Worm (Caenorhabditis elegans) whole organism, mixed stage, embryonic: Measurements from ENCODE around the gene F10E7.11.
"Not testable (repeated sequence)": the region's sequence is repeated elsewhere in the genome, so short reads cannot be mapped to it uniquely, and the experiment has no call there.

Source experiments
- M03D4.4 ChIP-seq: sonication (generic microtip); optimal IDR thresholded peaks from 2 replicates; lab custom pipeline; 2017; ENCODE audit warnings: mild to moderate bottlenecking, missing genetic modification characterization, missing compliant biosample characterization
- bed-3 ChIP-seq: fragments of 200-800 bp; sonication (Bioruptor generic); optimal IDR thresholded peaks from 3 replicates; lab custom pipeline; 2018; ENCODE audit warnings: mild to moderate bottlenecking, missing genetic modification characterization, moderate library complexity, missing compliant biosample characterization
- blmp-1 ChIP-seq: fragments of 150-350 bp; optimal IDR thresholded peaks from 2 replicates; lab custom pipeline; 2014; ENCODE audit warnings: missing biosample characterization, missing genetic modification characterization
- ceh-39 ChIP-seq: fragments of 150-350 bp; optimal IDR thresholded peaks from 2 replicates; lab custom pipeline; 2014; ENCODE audit warnings: missing biosample characterization, missing genetic modification characterization
- ceh-43 ChIP-seq: fragments of 200-800 bp; sonication (Bioruptor generic); optimal IDR thresholded peaks from 2 replicates; lab custom pipeline; 2018; ENCODE audit warnings: mild to moderate bottlenecking, missing genetic modification characterization, moderate library complexity, missing compliant biosample characterization
- ces-1 ChIP-seq: fragments of 150-350 bp; optimal IDR thresholded peaks from 2 replicates; lab custom pipeline; 2014; ENCODE audit warnings: missing biosample characterization, missing genetic modification reagents, missing genetic modification characterization
- cnd-1 ChIP-seq: fragments of 200-800 bp; sonication (Bioruptor generic); optimal IDR thresholded peaks from 2 replicates; lab custom pipeline; 2018; ENCODE audit warnings: mild to moderate bottlenecking, missing genetic modification characterization, missing compliant biosample characterization
- drap-1 ChIP-seq: fragments of 200-800 bp; sonication (Bioruptor generic); optimal IDR thresholded peaks from 3 replicates; lab custom pipeline; 2018; ENCODE audit warnings: mild to moderate bottlenecking, missing genetic modification characterization, missing compliant biosample characterization
- elt-1 ChIP-seq: sonication (generic microtip); optimal IDR thresholded peaks from 2 replicates; lab custom pipeline; 2017; ENCODE audit warnings: missing genetic modification characterization, mild to moderate bottlenecking, missing compliant biosample characterization, antibody characterized with exemption, moderate library complexity, borderline replicate concordance; ENCODE audit not compliant: insufficient read depth
- flh-1 ChIP-seq: fragments of 200-800 bp; sonication (Bioruptor generic); optimal IDR thresholded peaks from 2 replicates; lab custom pipeline; 2018; ENCODE audit warnings: mild to moderate bottlenecking, missing genetic modification characterization, moderate library complexity, missing compliant biosample characterization
- ham-2 ChIP-seq: fragments of 200-800 bp; sonication (Bioruptor generic); optimal IDR thresholded peaks from 2 replicates; lab custom pipeline; 2018; ENCODE audit warnings: mild to moderate bottlenecking, missing genetic modification characterization, missing compliant biosample characterization
- hlh-1 ChIP-seq: fragments of 150-350 bp; optimal IDR thresholded peaks from 2 replicates; lab custom pipeline; 2014; ENCODE audit warnings: missing biosample characterization, missing genetic modification reagents, missing genetic modification characterization
- lin-13 ChIP-seq: fragments of 150-350 bp; optimal IDR thresholded peaks from 2 replicates; lab custom pipeline; 2014; ENCODE audit warnings: missing biosample characterization, missing genetic modification characterization
- lin-32 ChIP-seq: fragments of 200-800 bp; sonication (Bioruptor generic); optimal IDR thresholded peaks from 2 replicates; lab custom pipeline; 2018; ENCODE audit warnings: mild to moderate bottlenecking, missing genetic modification characterization, missing compliant biosample characterization
- lsy-2 ChIP-seq: fragments of 150-350 bp; optimal IDR thresholded peaks from 2 replicates; lab custom pipeline; 2014; ENCODE audit warnings: missing biosample characterization, missing genetic modification characterization
- mab-5 ChIP-seq: fragments of 150-350 bp; optimal IDR thresholded peaks from 2 replicates; lab custom pipeline; 2014; ENCODE audit warnings: missing biosample characterization, missing genetic modification characterization
- mep-1 ChIP-seq: fragments of 150-350 bp; optimal IDR thresholded peaks from 2 replicates; lab custom pipeline; 2017; ENCODE audit warnings: missing biosample characterization, missing genetic modification reagents, missing genetic modification characterization, inconsistent platforms
- mls-2 ChIP-seq: sonication (generic microtip); optimal IDR thresholded peaks from 2 replicates; lab custom pipeline; 2016; ENCODE audit warnings: mild to moderate bottlenecking, missing genetic modification characterization, moderate library complexity, missing compliant biosample characterization
- nhr-12 ChIP-seq: fragments of 150-350 bp; optimal IDR thresholded peaks from 2 replicates; lab custom pipeline; 2014; ENCODE audit warnings: missing biosample characterization, missing genetic modification characterization
- nhr-2 ChIP-seq: fragments of 150-350 bp; optimal IDR thresholded peaks from 2 replicates; lab custom pipeline; 2014; ENCODE audit warnings: missing biosample characterization, missing genetic modification characterization
- nhr-237 ChIP-seq: fragments of 150-350 bp; optimal IDR thresholded peaks from 2 replicates; lab custom pipeline; 2014; ENCODE audit warnings: missing biosample characterization, missing genetic modification characterization
- nhr-28 ChIP-seq: fragments of 150-350 bp; optimal IDR thresholded peaks from 2 replicates; lab custom pipeline; 2014; ENCODE audit warnings: missing biosample characterization, missing genetic modification characterization
- nhr-76 ChIP-seq: sonication (generic microtip); optimal IDR thresholded peaks from 2 replicates; lab custom pipeline; 2017; ENCODE audit warnings: missing biosample characterization, missing genetic modification characterization
- pha-4 ChIP-seq: fragments of 150-350 bp; optimal IDR thresholded peaks from 2 replicates; lab custom pipeline; 2018; ENCODE audit warnings: missing biosample characterization, missing genetic modification reagents, missing genetic modification characterization
- sem-2 ChIP-seq: fragments of 200-800 bp; sonication (Bioruptor generic); optimal IDR thresholded peaks from 2 replicates; lab custom pipeline; 2018; ENCODE audit warnings: mild to moderate bottlenecking, missing genetic modification characterization, missing compliant biosample characterization
- snpc-4 ChIP-seq: fragments of 150-350 bp; optimal IDR thresholded peaks from 2 replicates; lab custom pipeline; 2014; ENCODE audit warnings: missing biosample characterization, missing genetic modification characterization
- sptf-1 ChIP-seq: sonication (generic microtip); optimal IDR thresholded peaks from 2 replicates; lab custom pipeline; 2017; ENCODE audit warnings: mild to moderate bottlenecking, missing genetic modification characterization, moderate library complexity, missing compliant biosample characterization
- tbx-8 ChIP-seq: fragments of 200-800 bp; sonication (Bioruptor generic); optimal IDR thresholded peaks from 2 replicates; lab custom pipeline; 2018; ENCODE audit warnings: mild to moderate bottlenecking, missing genetic modification characterization, moderate library complexity, missing compliant biosample characterization
- unc-39 ChIP-seq: fragments of 150-350 bp; optimal IDR thresholded peaks from 2 replicates; lab custom pipeline; 2014; ENCODE audit warnings: missing biosample characterization, missing genetic modification characterization
- zip-8 ChIP-seq: fragments of 150-350 bp; optimal IDR thresholded peaks from 2 replicates; lab custom pipeline; 2014; ENCODE audit warnings: missing biosample characterization, missing genetic modification characterization
- ztf-11 ChIP-seq: fragments of 150-350 bp; optimal IDR thresholded peaks from 2 replicates; lab custom pipeline; 2014; ENCODE audit warnings: missing biosample characterization, missing genetic modification characterization

The F10E7.11 gene

ce11 chrII:7095970-7096369, 26.7 kb downstream of the F10E7.11 start:
- no peak for TF ChIP-seq ceh-39
- TF ChIP-seq nhr-237 (tag; lab: Kevin White, UChicago): no peak
- no peak for TF ChIP-seq drap-1 (GFP tag; lab: Kevin White, UChicago)
- no peak for TF ChIP-seq lin-13
- no peak for TF ChIP-seq flh-1 (GFP tag; lab: Kevin White, UChicago)
- TF ChIP-seq M03D4.4 (tag; lab: Kevin White, UChicago): no peak
- no peak for TF ChIP-seq mls-2 (tag; lab: Kevin White, UChicago)
- TF ChIP-seq ham-2: no peak
- no peak for TF ChIP-seq nhr-76 (tag; lab: Kevin White, UChicago)
- TF ChIP-seq tbx-8 (GFP tag; lab: Kevin White, UChicago): no peak

DNA sequence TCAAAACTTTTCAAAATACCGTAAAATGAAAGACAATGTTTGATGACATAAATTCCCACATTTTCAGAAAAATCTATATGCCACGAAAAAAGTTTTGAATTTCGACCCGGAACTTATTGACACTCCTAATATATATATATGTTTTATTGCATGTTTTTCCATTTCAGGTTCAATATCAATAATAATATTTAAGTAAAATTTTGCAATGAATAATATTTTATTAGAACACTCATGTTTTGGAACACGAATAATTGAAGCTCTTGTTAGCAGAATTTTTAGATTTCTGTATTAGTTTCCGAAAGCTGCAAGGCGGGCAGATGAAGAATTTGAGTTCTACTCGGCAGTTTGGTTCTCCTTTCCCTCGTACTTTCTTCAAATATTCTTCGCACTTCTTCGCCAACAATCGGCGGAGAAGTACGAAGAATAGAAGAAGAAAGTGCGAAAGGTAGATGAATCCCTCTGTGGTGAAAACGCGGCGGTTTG, 29.3 kb downstream of the F10E7.11 start, which contains the start of gene T02G5.3:
Gene T02G5.3 (plus strand): TSS at position 51 of the 483 bp plus-strand sequence.
- TF ChIP-seq sptf-1 (tag; lab: Kevin White, UChicago) (no peak), lin-32 (GFP tag; lab: Kevin White, UChicago) (no peak), elt-1 (tag; lab: Kevin White, UChicago) (no peak), ces-1 (no peak), cnd-1 (tag; lab: Kevin White, UChicago) (no peak), tbx-8 (GFP tag; lab: Kevin White, UChicago) (no peak), nhr-12 (tag; lab: Kevin White, UChicago) (no peak), bed-3 (no peak), ztf-11 (no peak), unc-39 (tag; lab: Kevin White, UChicago) (no peak), nhr-237 (tag; lab: Kevin White, UChicago) (no peak), hlh-1 (tag; lab: Kevin White, UChicago) (no peak), snpc-4 (no peak), blmp-1 (no peak), pha-4 (no peak), lin-13 (no peak), zip-8 (tag; lab: Kevin White, UChicago) (no peak), sem-2 (no peak)

DNA sequence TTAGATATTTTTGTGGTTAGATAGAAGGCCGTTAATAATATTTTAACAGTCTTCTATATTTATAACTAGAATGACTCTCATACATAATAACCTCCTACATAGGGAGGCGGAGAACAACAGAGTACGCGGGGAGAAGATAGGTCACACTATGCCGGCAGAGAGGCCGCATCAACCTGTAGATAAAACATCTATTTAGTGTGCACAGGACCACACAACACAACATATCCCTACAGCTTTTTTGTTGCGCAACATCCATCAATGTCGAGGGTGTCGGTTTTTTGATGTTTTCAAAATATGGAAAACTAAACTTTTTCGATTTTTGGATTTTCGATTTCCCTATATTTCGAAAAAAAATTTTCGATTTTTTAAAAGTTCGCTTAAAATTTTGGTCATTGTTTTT, 31.8 kb downstream of the F10E7.11 start:
- TF ChIP-seq sptf-1 (tag; lab: Kevin White, UChicago): no peak
- TF ChIP-seq cnd-1 (tag; lab: Kevin White, UChicago): peak; percentile 21
- peak; percentile 93 for TF ChIP-seq zip-8 (tag; lab: Kevin White, UChicago)
- TF ChIP-seq nhr-2: peak; percentile 78
- no peak for TF ChIP-seq sem-2

DNA sequence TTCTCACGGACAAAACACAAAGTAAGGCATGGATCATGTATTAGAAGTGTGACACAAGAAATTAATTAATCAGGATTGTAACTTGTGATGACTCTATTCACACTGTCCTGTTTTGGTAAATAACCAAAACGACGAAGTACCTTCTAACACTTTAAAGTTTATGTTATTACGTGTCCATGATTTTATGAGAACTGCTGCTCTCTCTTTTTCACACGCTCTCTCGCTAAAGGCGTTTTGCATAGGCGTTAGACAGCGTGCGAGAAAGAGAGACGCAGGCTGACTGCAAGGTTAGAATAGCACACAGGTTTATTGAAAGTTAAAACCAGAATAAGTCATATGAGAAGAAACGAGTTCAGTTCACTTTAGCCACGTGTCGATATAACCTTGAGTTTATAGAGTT, 32.6 kb downstream of the F10E7.11 start:
- no peak for TF ChIP-seq mls-2 (tag; lab: Kevin White, UChicago)
- TF ChIP-seq ces-1: peak; percentile 9

DNA sequence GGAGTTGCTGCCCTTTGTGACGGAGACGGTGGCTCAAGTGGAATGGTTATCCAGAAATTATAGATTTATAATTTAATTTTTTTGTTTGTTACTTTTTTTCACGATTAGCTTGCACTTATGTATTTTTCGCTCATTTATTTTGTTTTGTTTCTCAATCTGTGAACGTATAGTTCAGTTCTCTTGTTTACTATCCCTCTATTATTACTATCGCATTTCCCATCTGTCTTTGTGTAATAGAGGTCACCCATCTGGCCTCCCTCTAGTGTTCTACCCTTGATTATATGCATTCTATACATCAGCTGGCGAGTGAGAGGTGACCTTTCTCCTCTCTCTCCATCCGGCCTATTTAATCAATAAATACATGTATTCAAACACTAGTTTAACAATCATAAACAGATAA, 38.7 kb downstream of the F10E7.11 start, which contains the start of the genes T02G5.14 and T02G5.15:
Gene T02G5.14 (plus strand): TSS at position 301 of the 400 bp plus-strand sequence.
Gene T02G5.15 (plus strand): TSS at position 301 of the 400 bp plus-strand sequence.
- not testable (repeated sequence) for TF ChIP-seq lin-13, nhr-28, ztf-11

- no peak for TF ChIP-seq sem-2
- TF ChIP-seq mep-1 (tag; lab: Kevin White, UChicago): no peak
- TF ChIP-seq ceh-43 (GFP tag; lab: Kevin White, UChicago): no peak
- TF ChIP-seq ztf-11: no peak
- TF ChIP-seq mls-2 (tag; lab: Kevin White, UChicago): no peak
- no peak for TF ChIP-seq nhr-12 (tag; lab: Kevin White, UChicago)
- TF ChIP-seq drap-1 (GFP tag; lab: Kevin White, UChicago): no peak
- TF ChIP-seq elt-1 (tag; lab: Kevin White, UChicago): no peak
- no peak for TF ChIP-seq pha-4
- TF ChIP-seq lsy-2 (tag; lab: Kevin White, UChicago): no peak
- TF ChIP-seq blmp-1: no peak
- TF ChIP-seq hlh-1 (tag; lab: Kevin White, UChicago): no peak
- TF ChIP-seq tbx-8 (GFP tag; lab: Kevin White, UChicago): no peak
- no peak for TF ChIP-seq unc-39 (tag; lab: Kevin White, UChicago)
- TF ChIP-seq mab-5 (tag; lab: Kevin White, UChicago): no peak
- no peak for TF ChIP-seq ces-1
- TF ChIP-seq ceh-39: no peak
- no peak for TF ChIP-seq flh-1 (GFP tag; lab: Kevin White, UChicago)
Measured at ce11 chrII:7075564-7076228, 47.0 kb downstream of the F10E7.11 start, which contains the start of gene T02G5.7. Gene T02G5.7, plus strand, starts transcription at chrII:7075614.
